Fruit fly (Drosophila melanogaster): ENCODE measurements around the gene hwt.

Gene hwt

DNA sequence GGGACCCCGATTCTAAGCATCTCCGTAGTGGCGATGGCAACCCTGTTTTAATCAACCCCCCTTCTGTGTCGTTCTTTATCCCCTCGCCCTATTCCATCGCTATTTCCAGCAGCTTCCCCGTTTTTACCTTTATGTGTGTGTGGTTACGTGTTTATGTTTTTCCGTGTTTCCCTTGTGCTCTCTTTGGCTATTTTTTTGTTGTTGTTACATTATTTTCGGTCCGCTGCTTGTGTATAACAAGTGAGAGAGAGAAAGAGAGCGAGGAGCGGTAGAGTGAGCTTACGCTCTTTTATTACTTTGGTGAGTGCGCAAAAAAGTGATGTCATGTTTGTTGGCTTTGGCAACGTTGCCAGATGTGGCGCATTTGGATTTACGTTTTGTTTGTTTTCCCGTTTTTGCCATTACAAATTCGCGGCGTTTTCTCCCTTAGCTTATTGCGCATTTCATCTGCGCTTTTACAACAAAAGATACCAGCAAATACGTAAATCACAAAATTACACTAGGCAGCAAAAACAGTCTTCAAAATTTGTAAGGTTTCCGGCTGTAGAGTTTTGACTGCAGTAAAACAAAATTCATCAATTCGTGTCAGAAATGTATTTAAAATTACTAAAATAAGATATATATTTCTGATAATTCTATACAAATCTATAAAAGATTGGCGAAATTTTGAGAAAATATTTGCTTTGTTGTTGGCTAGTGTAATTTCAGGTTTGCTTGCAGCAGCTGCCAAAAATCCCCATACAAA lies 97.9 kb downstream of the hwt start (continued):
- peak; percentile 60 for TF ChIP-seq CG18599 (GFP tag; optimal IDR thresholded peaks at IDR 0.05)
- peak; percentile 59 for TF ChIP-seq CG17359 (tag; optimal IDR thresholded peaks at IDR 0.05)
- no peak for TF ChIP-seq CrebB (tag; optimal IDR thresholded peaks at IDR 0.05)
- peak; percentile 29 for TF ChIP-seq tio (GFP tag; optimal IDR thresholded peaks at IDR 0.05)
- peak; percentile 12 for TF ChIP-seq CG12219 (GFP tag; optimal IDR thresholded peaks at IDR 0.05)
- peak; percentile 47 for TF ChIP-seq CG12391 (tag; optimal IDR thresholded peaks at IDR 0.05)
- peak; percentile 75 for TF ChIP-seq Ptx1 (GFP tag; IDR thresholded peaks at IDR 0.05)
- peak; percentile 86 for TF ChIP-seq slbo (GFP tag; IDR thresholded peaks at IDR 0.05)
- TF ChIP-seq CG12104 (GFP tag; optimal IDR thresholded peaks at IDR 0.05): peak; percentile 52
- TF ChIP-seq CG13296 (GFP tag; optimal IDR thresholded peaks at IDR 0.05): peak; percentile 60
- TF ChIP-seq CG34224 (GFP tag; IDR thresholded peaks at IDR 0.05; ENCODE audit: partially characterized antibody): peak; percentile 59
- TF ChIP-seq cg (GFP tag; optimal IDR thresholded peaks at IDR 0.05): peak; percentile 71
- TF ChIP-seq scrt (GFP tag; optimal IDR thresholded peaks at IDR 0.05): peak; percentile 36
- peak; percentile 50; the same call in 1 of the 2 replicates for TF ChIP-seq CG7372 (GFP tag; IDR thresholded peaks at IDR 0.05)
- TF ChIP-seq Nf-YC (tag; optimal IDR thresholded peaks at IDR 0.05): peak; percentile 16
- TF ChIP-seq pfk (GFP tag; optimal IDR thresholded peaks at IDR 0.05): no peak
- peak; percentile 27 for TF ChIP-seq Dek (tag; optimal IDR thresholded peaks at IDR 0.05)
- peak; percentile 79 for TF ChIP-seq vvl (GFP tag; IDR thresholded peaks at IDR 0.05)
- peak; percentile 62 for TF ChIP-seq cwo (GFP tag; optimal IDR thresholded peaks at IDR 0.05)
- peak; percentile 19 for TF ChIP-seq Sry-δ (GFP tag; optimal IDR thresholded peaks at IDR 0.05)
- peak; percentile 56 for TF ChIP-seq Fer1 (GFP tag; optimal IDR thresholded peaks at IDR 0.05)
- peak; percentile 62 for TF ChIP-seq bcd (GFP tag; optimal IDR thresholded peaks at IDR 0.05)
- TF ChIP-seq lbe (GFP tag; optimal IDR thresholded peaks at IDR 0.05): no peak
- peak; percentile 70; the same call in 2 of the 3 replicates for TF ChIP-seq CG2889 (GFP tag; IDR thresholded peaks at IDR 0.05)
- TF ChIP-seq Ada2b (GFP tag; IDR thresholded peaks at IDR 0.05): peak; percentile 59; the same call in 1 of the 2 replicates
- peak; percentile 67 for TF ChIP-seq CG10366 (GFP tag; IDR thresholded peaks at IDR 0.05)
- no peak for TF ChIP-seq CG14965 (GFP tag; optimal IDR thresholded peaks at IDR 0.05; ENCODE audit: borderline replicate concordance)
- TF ChIP-seq Sry-β (GFP tag; optimal IDR thresholded peaks at IDR 0.05): no peak

DNA sequence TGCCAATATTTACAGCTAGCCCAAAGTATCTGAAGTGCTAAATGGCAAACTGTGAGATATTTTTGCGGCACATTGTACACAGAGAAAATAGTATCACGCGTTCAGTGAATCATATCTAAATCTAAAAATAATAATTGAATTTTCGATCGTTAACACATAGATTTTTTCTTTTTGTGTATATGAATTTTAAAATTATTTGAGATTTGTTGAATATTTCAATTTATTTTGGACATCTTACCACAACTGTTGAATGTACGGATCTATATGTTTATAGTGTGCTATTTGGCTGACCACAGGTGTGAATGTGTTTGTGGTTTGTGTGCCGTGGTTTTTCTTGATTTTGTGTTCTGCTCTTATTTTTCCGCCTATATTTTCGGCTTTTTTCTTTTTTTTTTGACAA lies 98.5 kb downstream of the hwt start:
- TF ChIP-seq bigmax (GFP tag; optimal IDR thresholded peaks at IDR 0.05) (no peak), CG7556 (GFP tag; optimal IDR thresholded peaks at IDR 0.05) (peak; percentile 80), CG10321 (GFP tag; IDR thresholded peaks at IDR 0.05) (no peak), CG2120 (GFP tag; optimal IDR thresholded peaks at IDR 0.05) (peak; percentile 86), Spps (tag; optimal IDR thresholded peaks at IDR 0.05) (no peak), CG13296 (GFP tag; optimal IDR thresholded peaks at IDR 0.05) (no peak), shn (GFP tag; optimal IDR thresholded peaks at IDR 0.05) (peak; percentile 26), HLH4C (GFP tag; IDR thresholded peaks at IDR 0.05; ENCODE audit: partially characterized antibody) (no peak), Usf (GFP tag; optimal IDR thresholded peaks at IDR 0.05) (peak; percentile 15), Sox102F (GFP tag; optimal IDR thresholded peaks at IDR 0.05) (peak; percentile 63), bcd (GFP tag; optimal IDR thresholded peaks at IDR 0.05) (peak; percentile 55), CG10543 (GFP tag; optimal IDR thresholded peaks at IDR 0.05) (no peak), scrt (GFP tag; optimal IDR thresholded peaks at IDR 0.05) (peak; percentile 31), bowl (GFP tag; IDR thresholded peaks at IDR 0.05) (no peak), CG34224 (GFP tag; IDR thresholded peaks at IDR 0.05; ENCODE audit: partially characterized antibody) (no peak), C15 (GFP tag; IDR thresholded peaks at IDR 0.05) (0 out of 3 replicates have a peak, but pooled peaks have one; percentile 8), jigr1 (GFP tag; IDR thresholded peaks at IDR 0.05) (no peak), Camta (GFP tag; optimal IDR thresholded peaks at IDR 0.05) (peak; percentile 11), ind (GFP tag; optimal IDR thresholded peaks at IDR 0.05) (peak; percentile 60), usp (GFP tag; optimal IDR thresholded peaks at IDR 0.05) (no peak), D19A (tag; optimal IDR thresholded peaks at IDR 0.05) (peak; percentile 10), twi (tag; optimal IDR thresholded peaks at IDR 0.05) (no peak), sens (GFP tag) (peak; percentile 68), CG9727 (GFP tag; optimal IDR thresholded peaks at IDR 0.05) (peak; percentile 73), CG6765 (GFP tag; optimal IDR thresholded peaks at IDR 0.05) (peak; percentile 77)
